Fruit fly (Drosophila melanogaster) whole organism: ENCODE data around the gene CG5555.

Experiments
- pan ChIP-seq: fragments of >200 bp; optimal IDR thresholded peaks from 2 replicates; lab custom pipeline; 2017
- psq ChIP-seq: fragments of >200 bp; optimal IDR thresholded peaks from 2 replicates; lab custom pipeline; 2017
- usp ChIP-seq: fragments of >200 bp; optimal IDR thresholded peaks from 2 replicates; lab custom pipeline; 2017; ENCODE audit warnings: missing biosample characterization, missing genetic modification characterization, mixed read lengths

dm6 chr3R:19221350-19221749 is 41.0 kb upstream of the CG5555 start:
- TF ChIP-seq usp (GFP tag; lab: Kevin White, UChicago) (no peak), psq (lab: Kevin White, UChicago) (no peak), pan (lab: Kevin White, UChicago) (no peak)
